Worm (Caenorhabditis elegans): ENCODE measurements around the gene C10E2.1.

ce11 chrX:16724954-16725353 is 37.7 kb upstream of the C10E2.1 start:
- no peak for TF ChIP-seq zim-3 (tag; optimal IDR thresholded peaks at IDR 0.05)
- TF ChIP-seq egrh-3 (GFP tag; IDR thresholded peaks at IDR 0.05), result no peak
- TF ChIP-seq madf-3 (GFP tag; IDR thresholded peaks at IDR 0.05), result no peak
- no peak for TF ChIP-seq ama-1 (optimal IDR thresholded peaks at IDR 0.05)
- TF ChIP-seq ama-1 (GFP tag; optimal IDR thresholded peaks at IDR 0.05), result no peak
- no peak for TF ChIP-seq sptf-2 (GFP tag; optimal IDR thresholded peaks at IDR 0.05)
- no peak for TF ChIP-seq mel-28 (tag; optimal IDR thresholded peaks at IDR 0.05; ENCODE audit: borderline replicate concordance)
- TF ChIP-seq ceh-100 (GFP tag; IDR thresholded peaks at IDR 0.05), result no peak
- peak; percentile 14 for TF ChIP-seq madf-10 (tag; optimal IDR thresholded peaks at IDR 0.05)
- TF ChIP-seq cebp-2 (GFP tag; IDR thresholded peaks at IDR 0.05), result no peak
